Worm (Caenorhabditis elegans): ENCODE data around the gene srlf-29.

srlf-29 gene

ce11 chrII:1676088-1676487 is 10.0 kb downstream of the srlf-29 start, which contains the start of gene fbxb-17:
Gene fbxb-17 (plus strand): TSS chrII:1676388.
- no peak for TF ChIP-seq him-1 (tag; optimal IDR thresholded peaks at IDR 0.05)
- no peak for TF ChIP-seq dao-5 (tag; optimal IDR thresholded peaks at IDR 0.05)
- TF ChIP-seq W03F9.2 (tag; optimal IDR thresholded peaks at IDR 0.05) = no peak

- TF ChIP-seq W03F9.2 (tag; optimal IDR thresholded peaks at IDR 0.05) = no peak
- TF ChIP-seq dao-5 (tag; optimal IDR thresholded peaks at IDR 0.05) = no peak
- TF ChIP-seq him-1 (tag; optimal IDR thresholded peaks at IDR 0.05) = no peak
Measured at ce11 chrII:1679081-1679480, 13.0 kb downstream of the srlf-29 start, which contains the start of gene irld-36. Gene irld-36 (plus strand): TSS chrII:1679381.

- TF ChIP-seq W03F9.2 (tag; optimal IDR thresholded peaks at IDR 0.05) = no peak
Measured at ce11 chrII:1682218-1682617, 16.1 kb downstream of the srlf-29 start, which contains the start of gene fbxb-26. Gene fbxb-26 (plus strand): TSS chrII:1682518.

- TF ChIP-seq dao-5 (tag; optimal IDR thresholded peaks at IDR 0.05) (no peak), W03F9.2 (tag; optimal IDR thresholded peaks at IDR 0.05) (no peak), him-1 (tag; optimal IDR thresholded peaks at IDR 0.05) (no peak)
Measured at ce11 chrII:1683742-1684141, 17.6 kb downstream of the srlf-29 start, which contains the start of gene fbxb-25. Gene fbxb-25 (plus strand): TSS chrII:1684042.

- TF ChIP-seq W03F9.2 (tag; optimal IDR thresholded peaks at IDR 0.05) (no peak), him-1 (tag; optimal IDR thresholded peaks at IDR 0.05) (no peak), dao-5 (tag; optimal IDR thresholded peaks at IDR 0.05) (no peak)
Measured at ce11 chrII:1688813-1689212, 22.7 kb downstream of the srlf-29 start, which contains the start of the genes fbxb-18 and fbxb-19. Gene fbxb-18 (minus strand): TSS chrII:1688913. Gene fbxb-19 (minus strand): TSS chrII:1689181.

ce11 chrII:1691011-1691410 is 24.9 kb downstream of the srlf-29 start, which contains the start of gene fbxc-22:
Gene fbxc-22 (minus strand): TSS chrII:1691111.
- TF ChIP-seq him-1 (tag; optimal IDR thresholded peaks at IDR 0.05) = no peak
- no peak for TF ChIP-seq dao-5 (tag; optimal IDR thresholded peaks at IDR 0.05)
- TF ChIP-seq W03F9.2 (tag; optimal IDR thresholded peaks at IDR 0.05) = no peak

ce11 chrII:1692827-1693226 is 26.7 kb downstream of the srlf-29 start, which contains the start of gene fbxc-21:
Gene fbxc-21 (minus strand): TSS chrII:1692927.
- TF ChIP-seq W03F9.2 (tag; optimal IDR thresholded peaks at IDR 0.05) (no peak), dao-5 (tag; optimal IDR thresholded peaks at IDR 0.05) (no peak), him-1 (tag; optimal IDR thresholded peaks at IDR 0.05) (no peak)

ce11 chrII:1694530-1694929 is 28.4 kb downstream of the srlf-29 start, which contains the start of gene fbxc-26:
Gene fbxc-26 (minus strand): TSS chrII:1694630.
- TF ChIP-seq W03F9.2 (tag; optimal IDR thresholded peaks at IDR 0.05) = no peak
- no peak for TF ChIP-seq dao-5 (tag; optimal IDR thresholded peaks at IDR 0.05)
- TF ChIP-seq him-1 (tag; optimal IDR thresholded peaks at IDR 0.05) = no peak

- no peak for TF ChIP-seq him-1 (tag; optimal IDR thresholded peaks at IDR 0.05)
- no peak for TF ChIP-seq W03F9.2 (tag; optimal IDR thresholded peaks at IDR 0.05)
- no peak for TF ChIP-seq dao-5 (tag; optimal IDR thresholded peaks at IDR 0.05)
Measured at ce11 chrII:1695861-1696260, 29.7 kb downstream of the srlf-29 start, which contains the start of gene F58E1.13. Gene F58E1.13 (minus strand): TSS chrII:1695872.

- TF ChIP-seq him-1 (tag; optimal IDR thresholded peaks at IDR 0.05) (no peak), dao-5 (tag; optimal IDR thresholded peaks at IDR 0.05) (no peak), W03F9.2 (tag; optimal IDR thresholded peaks at IDR 0.05) (no peak)
Measured at ce11 chrII:1703363-1703762, 37.2 kb downstream of the srlf-29 start, which contains the start of gene fbxb-47. Gene fbxb-47 (minus strand): TSS chrII:1703463.

- no peak for TF ChIP-seq W03F9.2 (tag; optimal IDR thresholded peaks at IDR 0.05)
Measured at ce11 chrII:1706385-1706784, 40.3 kb downstream of the srlf-29 start, which contains the start of gene sdz-18. Gene sdz-18 (minus strand): TSS chrII:1706485.

- no peak for TF ChIP-seq dao-5 (tag; optimal IDR thresholded peaks at IDR 0.05)
- TF ChIP-seq him-1 (tag; optimal IDR thresholded peaks at IDR 0.05) = no peak
- TF ChIP-seq W03F9.2 (tag; optimal IDR thresholded peaks at IDR 0.05) = no peak
Measured at ce11 chrII:1709959-1710358, 43.8 kb downstream of the srlf-29 start, which contains the start of gene fbxa-184. Gene fbxa-184 (plus strand): TSS chrII:1710259.

ce11 chrII:1712938-1713337 is 46.8 kb downstream of the srlf-29 start, which contains the start of gene btb-7:
Gene btb-7 (plus strand): TSS chrII:1713238.
- TF ChIP-seq W03F9.2 (tag; optimal IDR thresholded peaks at IDR 0.05) (no peak), dao-5 (tag; optimal IDR thresholded peaks at IDR 0.05) (no peak), him-1 (tag; optimal IDR thresholded peaks at IDR 0.05) (no peak)

ce11 chrII:1714772-1715353 is 48.7 kb downstream of the srlf-29 start, which contains the start of gene btb-6:
Gene btb-6 (plus strand): TSS chrII:1715303.
- TF ChIP-seq him-1 (tag; optimal IDR thresholded peaks at IDR 0.05) (no peak), W03F9.2 (tag; optimal IDR thresholded peaks at IDR 0.05) (no peak), dao-5 (tag; optimal IDR thresholded peaks at IDR 0.05) (no peak)
